Worm (Caenorhabditis elegans) whole organism, midembryonic: ENCODE results near the gene grl-12.

Source experiments
- T22C8.4 ChIP-seq: fragments of 200-800 bp; sonication (Bioruptor generic); IDR thresholded peaks from 2 replicates; pipeline ENCODE4 v1.3.6; 2022; ENCODE audit warnings: missing genetic modification characterization, missing compliant biosample characterization
- cog-1 ChIP-seq: sonication (generic microtip); optimal IDR thresholded peaks from 2 replicates; lab custom pipeline; 2016; ENCODE audit warnings: missing genetic modification characterization, missing compliant biosample characterization
- flt-1 ChIP-seq: fragments of 200-800 bp; sonication (Bioruptor generic); IDR thresholded peaks from 2 replicates; pipeline ENCODE4 v1.3.6; 2022; ENCODE audit warnings: missing genetic modification characterization, missing compliant biosample characterization
- klf-2 ChIP-seq: fragments of 200-800 bp; sonication (Bioruptor generic); conservative IDR thresholded peaks from 2 replicates; pipeline ENCODE4 v1.3.6; 2022; ENCODE audit warnings: missing genetic modification reagents, missing genetic modification characterization, missing compliant biosample characterization
- med-1 ChIP-seq: sonication (generic microtip); optimal IDR thresholded peaks from 2 replicates; lab custom pipeline; 2017; ENCODE audit warnings: missing genetic modification characterization, mild to moderate bottlenecking, missing compliant biosample characterization, antibody characterized with exemption, missing genetic modification reagents; ENCODE audit not compliant: insufficient read depth
- ref-1 ChIP-seq: fragments of 200-800 bp; sonication (Bioruptor generic); conservative IDR thresholded peaks from 2 replicates; pipeline ENCODE4 v1.3.6; 2022; ENCODE audit warnings: missing genetic modification reagents, missing genetic modification characterization, missing compliant biosample characterization
- tab-1 ChIP-seq: fragments of 200-800 bp; sonication (Bioruptor generic); IDR thresholded peaks from 2 replicates; pipeline ENCODE4 v1.3.6; 2022; ENCODE audit warnings: missing genetic modification characterization, missing compliant biosample characterization
- ztf-23 ChIP-seq: fragments of 200-800 bp; sonication (Bioruptor generic); IDR thresholded peaks from 2 replicates; pipeline ENCODE4 v1.3.6; 2022; ENCODE audit warnings: missing genetic modification reagents, missing genetic modification characterization, missing compliant biosample characterization
- ztf-29 ChIP-seq: fragments of 200-800 bp; sonication (Bioruptor generic); IDR thresholded peaks from 2 replicates; pipeline ENCODE4 v1.3.6; 2022; ENCODE audit warnings: missing genetic modification reagents, missing genetic modification characterization, missing compliant biosample characterization

ce11 chrV:8623754-8624153, 13.1 kb downstream of the grl-12 start, which contains the start of gene F41E6.17:
- no peak for TF ChIP-seq ztf-29 (GFP tag; lab: Robert Waterston, UW)
- no peak for TF ChIP-seq T22C8.4 (GFP tag; lab: Robert Waterston, UW)
- TF ChIP-seq ztf-23 (GFP tag; lab: Robert Waterston, UW), result no peak
- TF ChIP-seq klf-2 (GFP tag; lab: Robert Waterston, UW), result no peak
- TF ChIP-seq med-1 (GFP tag; lab: Kevin White, UChicago), result no peak
- TF ChIP-seq flt-1 (GFP tag; lab: Robert Waterston, UW), result no peak
- no peak for TF ChIP-seq tab-1 (GFP tag; lab: Robert Waterston, UW)
- no peak for TF ChIP-seq cog-1 (tag; lab: Kevin White, UChicago)
- no peak for TF ChIP-seq ref-1 (GFP tag; lab: Robert Waterston, UW)
